Worm (Caenorhabditis elegans): ENCODE data around the gene epic-1.

DNA sequence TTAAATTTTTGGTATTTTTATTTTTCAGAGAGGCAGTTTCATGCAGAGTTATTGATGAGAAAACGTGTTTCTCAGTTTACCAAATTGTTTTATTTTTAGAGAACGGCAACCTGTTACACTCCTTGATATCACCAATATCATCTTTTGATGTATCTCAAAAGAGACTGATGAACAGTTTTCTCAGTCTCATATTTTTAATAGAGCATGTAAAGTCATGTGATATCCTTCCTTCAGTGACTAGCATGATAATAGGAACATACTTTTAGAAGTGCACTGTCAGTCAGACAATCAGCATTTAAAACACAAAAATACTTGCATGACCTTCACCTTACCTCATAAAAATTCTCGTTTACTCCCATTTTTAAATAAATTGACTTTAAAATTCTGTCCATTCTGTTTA, 29.2 kb downstream of the epic-1 start, which contains the start of gene F11E6.11:
- TF ChIP-seq ztf-23 (GFP tag; IDR thresholded peaks at IDR 0.05) (no peak), tab-1 (GFP tag; IDR thresholded peaks at IDR 0.05) (no peak)
